Worm (Caenorhabditis elegans): Measurements from ENCODE around the gene T07E3.2.

DNA sequence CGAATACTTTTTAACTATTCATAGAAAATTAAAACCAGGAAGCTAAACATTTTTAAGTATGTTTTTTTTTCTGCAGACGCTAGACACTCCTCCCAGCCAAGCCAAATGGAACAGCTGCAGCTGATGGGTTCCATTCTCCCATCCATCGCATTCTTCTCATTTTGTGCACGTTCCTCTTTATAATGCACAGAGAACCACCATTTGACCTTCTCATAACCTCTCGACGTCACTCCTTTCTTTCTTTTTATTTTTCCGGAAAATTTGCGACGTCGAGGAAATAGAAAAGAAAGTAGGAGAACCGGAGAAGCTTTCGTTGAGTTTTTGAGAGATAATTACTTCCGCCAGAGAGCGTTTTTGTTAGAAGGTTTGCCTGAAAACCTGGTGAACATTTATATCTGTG, 34.8 kb upstream of the T07E3.2 start:
- TF ChIP-seq him-1 (tag; optimal IDR thresholded peaks at IDR 0.05) (no peak), dao-5 (tag; optimal IDR thresholded peaks at IDR 0.05) (no peak), W03F9.2 (tag; optimal IDR thresholded peaks at IDR 0.05) (no peak)
